Fruit fly (Drosophila melanogaster): ENCODE results near the gene CG32536.

CG32536 gene

DNA sequence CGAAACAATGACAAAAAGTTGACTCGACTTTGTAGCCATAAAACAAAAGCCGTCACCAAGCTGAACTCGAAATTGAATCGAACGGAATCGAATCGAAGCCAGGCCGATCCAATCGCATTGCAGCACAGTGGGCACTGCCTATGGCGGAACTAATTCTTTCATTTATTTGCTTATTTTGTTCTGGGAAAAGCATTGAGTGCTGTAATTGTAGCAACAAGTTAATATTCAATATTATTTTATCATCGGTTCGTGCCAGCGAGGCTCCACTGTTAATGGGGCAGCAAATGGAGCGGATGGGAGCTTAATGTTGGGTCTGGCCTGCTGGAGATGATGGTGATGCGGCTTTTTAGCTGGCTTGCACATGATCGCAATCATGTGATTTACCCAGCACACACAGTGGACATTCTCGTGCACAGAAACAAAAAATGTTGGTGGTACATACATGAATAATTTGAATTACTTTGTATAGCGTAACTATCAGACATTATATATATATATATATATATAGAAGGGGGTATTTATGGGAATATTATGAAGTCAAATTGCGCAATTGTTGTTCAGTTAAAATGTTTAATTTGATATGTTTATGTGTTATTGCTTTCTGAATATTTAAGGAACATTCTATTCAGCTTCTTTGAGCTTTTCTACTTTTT, 12.7 kb upstream of the CG32536 start (continued):
- TF ChIP-seq hb (GFP tag; IDR thresholded peaks at IDR 0.05; ENCODE audit: partially characterized antibody) (no peak), CG11560 (tag; IDR thresholded peaks at IDR 0.05) (peak; percentile 63; the same call in 1 of the 3 replicates), CG2116 (GFP tag; optimal IDR thresholded peaks at IDR 0.05) (peak; percentile 46), CG9215 (GFP tag; IDR thresholded peaks at IDR 0.05) (peak; percentile 71), kay (GFP tag; optimal IDR thresholded peaks at IDR 0.05) (peak; percentile 72), CG14050 (GFP tag; IDR thresholded peaks at IDR 0.05) (peak; percentile 92), D19B (GFP tag; optimal IDR thresholded peaks at IDR 0.05) (peak; percentile 43), CG16779 (GFP tag; IDR thresholded peaks at IDR 0.05) (peak; percentile 77), phol (tag; optimal IDR thresholded peaks at IDR 0.05) (peak; percentile 88), CG18599 (GFP tag; optimal IDR thresholded peaks at IDR 0.05) (peak; percentile 82), Jarid2 (GFP tag; optimal IDR thresholded peaks at IDR 0.05) (peak; percentile 43), Atf-2 (GFP tag; optimal IDR thresholded peaks at IDR 0.05) (peak; percentile 82), CG7786 (GFP tag; optimal IDR thresholded peaks at IDR 0.05) (peak; percentile 76), CTCF (GFP tag; optimal IDR thresholded peaks at IDR 0.05) (peak; percentile 57), CG6765 (GFP tag; optimal IDR thresholded peaks at IDR 0.05) (peak; percentile 64), CG4282 (GFP tag; optimal IDR thresholded peaks at IDR 0.05) (no peak), ems (GFP tag; optimal IDR thresholded peaks at IDR 0.05) (peak; percentile 89), HLH54F (GFP tag; optimal IDR thresholded peaks at IDR 0.05) (peak; percentile 64), Doc3 (GFP tag; IDR thresholded peaks at IDR 0.05; ENCODE audit: partially characterized antibody) (no peak), Oaz (GFP tag; IDR thresholded peaks at IDR 0.05) (peak; percentile 89), CG31388 (GFP tag; optimal IDR thresholded peaks at IDR 0.05) (peak; percentile 71), CG3726 (GFP tag; IDR thresholded peaks at IDR 0.05) (peak; percentile 92), Lhr (GFP tag; optimal IDR thresholded peaks at IDR 0.05) (peak; percentile 52), CG4707 (GFP tag; optimal IDR thresholded peaks at IDR 0.05) (peak; percentile 86), CG5245 (GFP tag; optimal IDR thresholded peaks at IDR 0.05) (peak; percentile 90), wor (GFP tag; IDR thresholded peaks at IDR 0.05) (peak; percentile 83), ERR (GFP tag; optimal IDR thresholded peaks at IDR 0.05) (peak; percentile 70), gfzf (GFP tag; optimal IDR thresholded peaks at IDR 0.05) (no peak), CG14965 (GFP tag; optimal IDR thresholded peaks at IDR 0.05; ENCODE audit: borderline replicate concordance) (peak; percentile 51), tin (GFP tag; optimal IDR thresholded peaks at IDR 0.05) (peak; percentile 91), fd96Cb (tag; optimal IDR thresholded peaks at IDR 0.05) (peak; percentile 90), CG2199 (GFP tag; IDR thresholded peaks at IDR 0.05) (peak; percentile 92; the same call in 2 of the 3 replicates), MESR4 (GFP tag; optimal IDR thresholded peaks at IDR 0.05) (peak; percentile 29), CG9609 (GFP tag; optimal IDR thresholded peaks at IDR 0.05) (peak; percentile 85), bab2 (GFP tag; optimal IDR thresholded peaks at IDR 0.05) (peak; percentile 88), da (GFP tag; optimal IDR thresholded peaks at IDR 0.05) (peak; percentile 34), CG2202 (tag; optimal IDR thresholded peaks at IDR 0.05) (peak; percentile 71), ATbp (GFP tag; optimal IDR thresholded peaks at IDR 0.05) (peak; percentile 90), Dp (GFP tag; optimal IDR thresholded peaks at IDR 0.05) (no peak), repo (GFP tag; optimal IDR thresholded peaks at IDR 0.05) (peak; percentile 84), CG17612 (GFP tag; IDR thresholded peaks at IDR 0.05) (peak; percentile 82), insv (GFP tag; optimal IDR thresholded peaks at IDR 0.05) (peak in 1 of 2 experiments; percentile 6), CG4404 (GFP tag; IDR thresholded peaks at IDR 0.05) (peak; percentile 59), shn (GFP tag; optimal IDR thresholded peaks at IDR 0.05) (peak; percentile 61), vvl (GFP tag; IDR thresholded peaks at IDR 0.05) (peak; percentile 98), fd102C (GFP tag; optimal IDR thresholded peaks at IDR 0.05) (peak; percentile 17), amos (GFP tag; IDR thresholded peaks at IDR 0.05; ENCODE audit: partially characterized antibody) (no peak), HLHmδ (GFP tag; optimal IDR thresholded peaks at IDR 0.05) (no peak), CG34422 (GFP tag; IDR thresholded peaks at IDR 0.05) (peak; percentile 95), cg (GFP tag; optimal IDR thresholded peaks at IDR 0.05) (no peak)

Data from whole organism, embryonic.